Worm (Caenorhabditis elegans) whole organism, early embryonic: ENCODE data around the gene Y39G8B.2.

Experiments
- B0310.2 ChIP-seq: sonication (generic microtip); optimal IDR thresholded peaks from 2 replicates; lab custom pipeline; 2016; ENCODE audit warnings: mild to moderate bottlenecking, missing genetic modification characterization, missing compliant biosample characterization
- F13C5.2 ChIP-seq: sonication (generic microtip); optimal IDR thresholded peaks from 2 replicates; lab custom pipeline; 2017; ENCODE audit warnings: mild to moderate bottlenecking, missing genetic modification characterization, inconsistent platforms, missing compliant biosample characterization
- ama-1 ChIP-seq: fragments of 150-350 bp; optimal IDR thresholded peaks from 2 replicates; lab custom pipeline; 2014
- ceh-36 ChIP-seq: sonication (generic microtip); optimal IDR thresholded peaks from 2 replicates; lab custom pipeline; 2016; ENCODE audit warnings: missing genetic modification characterization, inconsistent platforms, missing compliant biosample characterization
- flt-1 ChIP-seq: fragments of 200-800 bp; sonication (Bioruptor generic); IDR thresholded peaks from 2 replicates; pipeline ENCODE4 v1.3.6; 2022; ENCODE audit warnings: missing genetic modification characterization, missing compliant biosample characterization
- hmbx-1 ChIP-seq: sonication (generic microtip); optimal IDR thresholded peaks from 2 replicates; lab custom pipeline; 2016; ENCODE audit warnings: mild to moderate bottlenecking, missing genetic modification characterization, missing compliant biosample characterization
- hnd-1 ChIP-seq: sonication (generic microtip); optimal IDR thresholded peaks from 2 replicates; lab custom pipeline; 2016; ENCODE audit warnings: missing genetic modification characterization, missing compliant biosample characterization
- tbx-11 ChIP-seq: fragments of 200-800 bp; sonication (Bioruptor generic); IDR thresholded peaks from 2 replicates; pipeline ENCODE4 v1.3.6; 2022; ENCODE audit warnings: missing genetic modification characterization, missing compliant biosample characterization
- tra-4 ChIP-seq: sonication (generic microtip); optimal IDR thresholded peaks from 2 replicates; lab custom pipeline; 2017; ENCODE audit warnings: missing genetic modification characterization, missing compliant biosample characterization

ce11 chrII:13968979-13969378 is 7.0 kb downstream of the Y39G8B.2 start, which contains the start of gene sre-43:
- TF ChIP-seq ama-1 (no peak), hnd-1 (tag; lab: Kevin White, UChicago) (no peak), tra-4 (tag; lab: Kevin White, UChicago) (no peak), F13C5.2 (no peak), B0310.2 (no peak), tbx-11 (GFP tag; lab: Robert Waterston, UW) (no peak), hmbx-1 (no peak), ceh-36 (tag; lab: Kevin White, UChicago) (no peak), flt-1 (GFP tag; lab: Robert Waterston, UW) (no peak)
